Worm (Caenorhabditis elegans) whole organism, L1 larva: ENCODE results near the gene nspg-10.

Experiments used
- F16B12.6 ChIP-seq: fragments of 150-350 bp; optimal IDR thresholded peaks from 2 replicates; lab custom pipeline; 2014; ENCODE audit warnings: missing biosample characterization, missing genetic modification characterization
- Y116A8C.19 ChIP-seq: sonication (generic microtip); optimal IDR thresholded peaks from 2 replicates; lab custom pipeline; 2016; ENCODE audit warnings: missing compliant biosample characterization, missing genetic modification characterization, borderline replicate concordance
- ama-1 ChIP-seq: fragments of 150-350 bp; optimal IDR thresholded peaks from 2 replicates; lab custom pipeline; 2014
- ceh-82 ChIP-seq, 3 experiments: fragments of 150-350 bp in 1 of 3; sonication (generic microtip) in 2 of 3; optimal IDR thresholded peaks; 2 replicates each; lab custom pipeline; 2014 to 2017; ENCODE audit warnings: missing biosample characterization in 3 of 3, missing genetic modification characterization in 3 of 3
- ceh-88 ChIP-seq: fragments of 200-800 bp; sonication (Bioruptor generic); IDR thresholded peaks from 2 replicates; pipeline ENCODE4 v1.3.6; 2022; ENCODE audit warnings: missing genetic modification characterization, missing compliant biosample characterization
- dsc-1 ChIP-seq: sonication (generic microtip); optimal IDR thresholded peaks from 2 replicates; lab custom pipeline; 2016; ENCODE audit warnings: mild to moderate bottlenecking, missing genetic modification characterization, missing compliant biosample characterization
- efl-1 ChIP-seq, 4 experiments: fragments of 150-350 bp; optimal IDR thresholded peaks in 3 of 4; peaks in 1 of 4; 1 replicate in 1 of 4; 2 replicates in 3 of 4; lab custom pipeline; 2014; ENCODE audit warnings: missing biosample characterization in 2 of 4, missing genetic modification characterization in 2 of 4, missing genetic modification reagents in 2 of 4
- efl-3 ChIP-seq: fragments of 200-800 bp; sonication (Bioruptor generic); optimal IDR thresholded peaks from 2 replicates; lab custom pipeline; 2018; ENCODE audit warnings: mild to moderate bottlenecking, missing genetic modification characterization, missing compliant biosample characterization
- egl-13 ChIP-seq: sonication (generic microtip); optimal IDR thresholded peaks from 2 replicates; lab custom pipeline; 2016; ENCODE audit warnings: missing genotype, missing genetic modification reagents, missing genetic modification characterization, missing compliant biosample characterization
- egl-27 ChIP-seq, 2 experiments: fragments of 150-350 bp in 1 of 2; sonication (generic microtip); optimal IDR thresholded peaks; 3 replicates each; lab custom pipeline; 2017 to 2018; ENCODE audit warnings: missing biosample characterization in 2 of 2, missing genetic modification characterization in 2 of 2, missing genetic modification reagents in 2 of 2
- elt-2 ChIP-seq: sonication (generic microtip); optimal IDR thresholded peaks from 2 replicates; lab custom pipeline; 2016; ENCODE audit warnings: missing genetic modification characterization, mild to moderate bottlenecking, inconsistent platforms, missing compliant biosample characterization, missing genetic modification reagents
- elt-3 ChIP-seq, 6 experiments: fragments of 150-350 bp in 1 of 6; sonication (generic microtip); optimal IDR thresholded peaks; 2 replicates each; lab custom pipeline; 2017 to 2018; ENCODE audit warnings: missing biosample characterization in 6 of 6, missing genetic modification characterization in 6 of 6, inconsistent platforms in 1 of 6
- ets-5 ChIP-seq: fragments of 200-800 bp; sonication (Bioruptor generic); IDR thresholded peaks from 2 replicates; pipeline ENCODE4 v1.3.6; 2022; ENCODE audit warnings: missing genetic modification characterization, missing compliant biosample characterization
- fkh-4 ChIP-seq: sonication (generic microtip); optimal IDR thresholded peaks from 2 replicates; lab custom pipeline; 2016; ENCODE audit warnings: missing compliant biosample characterization, missing genetic modification characterization, borderline replicate concordance
- fos-1 ChIP-seq: fragments of 150-350 bp; optimal IDR thresholded peaks from 2 replicates; lab custom pipeline; 2014; ENCODE audit warnings: missing biosample characterization, missing genetic modification characterization
- grh-1 ChIP-seq: fragments of 200-800 bp; sonication (Bioruptor generic); IDR thresholded peaks from 2 replicates; pipeline ENCODE4 v1.3.6; 2022; ENCODE audit warnings: missing genetic modification reagents, missing genetic modification characterization, missing compliant biosample characterization
- hlh-17 ChIP-seq: fragments of 200-800 bp; sonication (Bioruptor generic); optimal IDR thresholded peaks from 2 replicates; lab custom pipeline; 2018; ENCODE audit warnings: missing genetic modification characterization, mild to moderate bottlenecking, missing compliant biosample characterization, moderate library complexity, borderline replicate concordance
- hpl-2 ChIP-seq: fragments of 150-350 bp; optimal IDR thresholded peaks from 2 replicates; lab custom pipeline; 2014; ENCODE audit warnings: missing biosample characterization, missing genetic modification reagents, missing genetic modification characterization
- jun-1 ChIP-seq: fragments of 150-350 bp; optimal IDR thresholded peaks from 2 replicates; lab custom pipeline; 2014; ENCODE audit warnings: missing biosample characterization, missing genetic modification reagents, missing genetic modification characterization
- lin-13 ChIP-seq: fragments of 150-350 bp; optimal IDR thresholded peaks from 2 replicates; lab custom pipeline; 2014; ENCODE audit warnings: missing biosample characterization, missing genetic modification reagents, missing genetic modification characterization
- lin-14 ChIP-seq: fragments of 200-800 bp; sonication (Bioruptor generic); optimal IDR thresholded peaks from 2 replicates; lab custom pipeline; 2018; ENCODE audit warnings: mild to moderate bottlenecking, missing genetic modification characterization, moderate library complexity, missing compliant biosample characterization
- lir-3 ChIP-seq: sonication (generic microtip); optimal IDR thresholded peaks from 2 replicates; lab custom pipeline; 2016; ENCODE audit warnings: mild to moderate bottlenecking, missing genetic modification characterization, moderate library complexity, missing compliant biosample characterization; ENCODE audit not compliant: poor library complexity
- mef-2 ChIP-seq: fragments of 150-350 bp; optimal IDR thresholded peaks from 2 replicates; lab custom pipeline; 2014; ENCODE audit warnings: missing biosample characterization, missing genetic modification characterization
- mep-1 ChIP-seq: fragments of 150-350 bp; optimal IDR thresholded peaks from 2 replicates; lab custom pipeline; 2014; ENCODE audit warnings: missing biosample characterization, missing genetic modification characterization
- nhr-12 ChIP-seq: sonication (generic microtip); optimal IDR thresholded peaks from 2 replicates; lab custom pipeline; 2017; ENCODE audit warnings: missing biosample characterization, missing genetic modification characterization
- nhr-20 ChIP-seq: sonication (generic microtip); optimal IDR thresholded peaks from 2 replicates; lab custom pipeline; 2016; ENCODE audit warnings: mild to moderate bottlenecking, missing genetic modification characterization, missing compliant biosample characterization
- nhr-28 ChIP-seq: fragments of 150-350 bp; optimal IDR thresholded peaks from 2 replicates; lab custom pipeline; 2014; ENCODE audit warnings: missing biosample characterization, missing genetic modification characterization
- nhr-76 ChIP-seq: sonication (generic microtip); optimal IDR thresholded peaks from 2 replicates; lab custom pipeline; 2017; ENCODE audit warnings: missing biosample characterization, missing genetic modification characterization
- nhr-84 ChIP-seq: sonication (generic microtip); optimal IDR thresholded peaks from 2 replicates; lab custom pipeline; 2017; ENCODE audit warnings: missing biosample characterization, missing genetic modification characterization
- pqm-1 ChIP-seq: sonication (generic microtip); optimal IDR thresholded peaks from 3 replicates; lab custom pipeline; 2017; ENCODE audit warnings: missing biosample characterization, missing genetic modification characterization
- rnt-1 ChIP-seq: sonication (generic microtip); optimal IDR thresholded peaks from 2 replicates; lab custom pipeline; 2016; ENCODE audit warnings: mild to moderate bottlenecking, missing genetic modification characterization, moderate library complexity, missing compliant biosample characterization
- skn-1 ChIP-seq: fragments of 150-350 bp; optimal IDR thresholded peaks from 2 replicates; lab custom pipeline; 2014; ENCODE audit warnings: missing biosample characterization, missing genetic modification characterization
- snpc-4 ChIP-seq: fragments of 150-350 bp; optimal IDR thresholded peaks from 2 replicates; lab custom pipeline; 2014; ENCODE audit warnings: missing biosample characterization, missing genetic modification characterization
- sox-4 ChIP-seq: sonication (generic microtip); optimal IDR thresholded peaks from 2 replicates; lab custom pipeline; 2016; ENCODE audit warnings: missing genetic modification characterization, missing compliant biosample characterization
- sptf-1 ChIP-seq: fragments of 150-350 bp; optimal IDR thresholded peaks from 2 replicates; lab custom pipeline; 2014; ENCODE audit warnings: missing biosample characterization, missing genetic modification characterization
- sup-37 ChIP-seq: fragments of 200-800 bp; sonication (Bioruptor generic); optimal IDR thresholded peaks from 2 replicates; lab custom pipeline; 2018; ENCODE audit warnings: mild to moderate bottlenecking, missing genetic modification characterization, missing compliant biosample characterization
- tbx-2 ChIP-seq: sonication (generic microtip); optimal IDR thresholded peaks from 2 replicates; lab custom pipeline; 2016; ENCODE audit warnings: missing genetic modification characterization, missing compliant biosample characterization
- unc-130 ChIP-seq: fragments of 150-350 bp; optimal IDR thresholded peaks from 2 replicates; lab custom pipeline; 2017; ENCODE audit warnings: missing biosample characterization, missing genetic modification characterization, inconsistent platforms
- vab-15 ChIP-seq: sonication (generic microtip); optimal IDR thresholded peaks from 2 replicates; lab custom pipeline; 2017; ENCODE audit warnings: missing genotype, mild to moderate bottlenecking, missing genetic modification characterization, missing compliant biosample characterization
- xbp-1 ChIP-seq: sonication (generic microtip); optimal IDR thresholded peaks from 2 replicates; lab custom pipeline; 2016; ENCODE audit warnings: missing genetic modification characterization, missing compliant biosample characterization
- zip-4 ChIP-seq: fragments of 200-800 bp; sonication (Bioruptor generic); optimal IDR thresholded peaks from 2 replicates; lab custom pipeline; 2018; ENCODE audit warnings: mild to moderate bottlenecking, missing genetic modification characterization, moderate library complexity, missing compliant biosample characterization
- ztf-11 ChIP-seq, 2 experiments: sonication (generic microtip); optimal IDR thresholded peaks; 2 replicates each; lab custom pipeline; 2016 to 2017; ENCODE audit warnings: missing genetic modification characterization in 2 of 2, missing biosample characterization in 1 of 2, missing compliant biosample characterization in 1 of 2

Gene nspg-10

DNA sequence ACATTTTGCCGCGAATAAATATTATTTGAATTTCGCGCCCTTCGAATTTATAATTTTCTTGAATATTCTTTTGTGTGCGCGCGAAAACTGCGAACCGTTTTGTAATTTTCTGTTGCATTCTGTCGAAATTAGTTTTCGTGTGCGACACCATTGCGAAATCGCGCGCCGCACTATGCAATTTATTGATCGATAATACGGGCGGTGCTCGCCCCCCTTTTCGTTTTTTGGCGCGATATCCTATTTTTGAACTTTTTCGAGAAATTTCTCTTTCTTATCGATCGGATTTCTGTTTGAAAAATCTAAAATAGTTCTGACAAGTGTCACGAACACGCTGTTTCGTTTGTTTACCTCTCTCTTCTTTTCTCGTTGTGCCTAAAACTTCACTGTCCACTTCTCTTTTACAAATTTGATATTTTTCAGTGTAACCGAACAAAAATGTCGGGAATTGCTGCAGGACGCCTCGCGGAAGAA, 45.1 kb downstream of the nspg-10 start, which contains the start of gene ubc-9 (continued):
- peak; percentile 47 for TF ChIP-seq snpc-4 (tag; lab: Kevin White, UChicago)
- TF ChIP-seq lir-3 (tag; lab: Kevin White, UChicago), result peak; percentile 39
- no peak for TF ChIP-seq jun-1 (tag; lab: Kevin White, UChicago)
- TF ChIP-seq efl-3 (GFP tag; lab: Kevin White, UChicago), result no peak
- TF ChIP-seq sptf-1 (tag; lab: Kevin White, UChicago), result no peak
- TF ChIP-seq pqm-1 (tag; lab: Kevin White, UChicago), result no peak
- TF ChIP-seq ets-5 (GFP tag; lab: Robert Waterston, UW), result no peak
- TF ChIP-seq fkh-4 (tag; lab: Kevin White, UChicago), result no peak
- TF ChIP-seq elt-2 (tag; lab: Kevin White, UChicago), result peak; percentile 31
- no peak for TF ChIP-seq mef-2 (tag; lab: Kevin White, UChicago)
- TF ChIP-seq rnt-1 (tag; lab: Kevin White, UChicago), result peak; percentile 62
- peak; percentile 83 for TF ChIP-seq lin-14 (GFP tag; lab: Kevin White, UChicago)
- TF ChIP-seq egl-13 (tag; lab: Kevin White, UChicago), result peak; percentile 54
- TF ChIP-seq vab-15, result peak; percentile 0
- peak; percentile 71 to 72 for TF ChIP-seq efl-1 (optimal IDR thresholded peaks at IDR 0.05; lab: Kevin White, UChicago)
- TF ChIP-seq efl-1 (GFP tag; optimal IDR thresholded peaks at IDR 0.05 in 1 of 2; lab: Kevin White, UChicago), result peak; percentile 64 to 96
- TF ChIP-seq hpl-2 (GFP tag; lab: Kevin White, UChicago), result no peak
- TF ChIP-seq, all 84 proteins: peak for 46

DNA sequence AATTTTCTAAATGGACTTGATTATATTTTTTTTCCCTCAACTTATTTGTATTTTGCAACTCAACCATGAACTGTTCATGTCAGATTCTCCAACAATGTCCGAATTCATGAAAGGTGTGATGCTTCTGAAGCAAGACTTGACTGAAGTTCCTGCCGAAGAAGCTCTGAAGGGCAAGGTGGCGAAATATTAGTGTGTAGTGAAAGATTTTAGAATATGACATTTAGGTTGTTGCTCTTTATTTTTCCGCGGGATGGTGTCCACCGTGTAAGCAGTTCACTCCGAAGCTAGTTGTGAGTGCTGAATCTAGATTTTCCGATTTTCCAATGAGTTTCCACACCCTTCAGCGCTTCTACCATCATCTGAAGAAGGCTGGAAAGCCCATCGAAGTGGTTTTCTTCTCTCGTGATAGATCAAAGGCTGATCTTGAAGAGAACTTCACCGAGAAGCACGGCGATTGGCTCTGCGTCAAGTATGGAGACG, 46.8 kb downstream of the nspg-10 start, which contains the start of gene F29B9.5:
Gene F29B9.5, plus strand, starts transcription at position 51 of the 480 bp plus-strand sequence.
- no peak for TF ChIP-seq sup-37 (GFP tag; lab: Kevin White, UChicago)
- peak; percentile 18 for TF ChIP-seq rnt-1 (tag; lab: Kevin White, UChicago)
- peak; percentile 61 for TF ChIP-seq ama-1 (lab: Kevin White, UChicago)

ce11 chrIV:4652962-4653361, 47.4 kb downstream of the nspg-10 start, which contains the start of gene psr-1:
TSS of gene psr-1 (plus strand) at chrIV:4653262.
- no peak for TF ChIP-seq nhr-84 (tag; lab: Kevin White, UChicago)
- TF ChIP-seq elt-3 (tag; optimal IDR thresholded peaks at IDR 0.05; lab: Kevin White, UChicago), result no peak
- TF ChIP-seq grh-1 (GFP tag; lab: Robert Waterston, UW), result no peak
- no peak for TF ChIP-seq nhr-28 (tag; lab: Kevin White, UChicago)
- no peak for TF ChIP-seq sox-4 (tag; lab: Kevin White, UChicago)
- no peak for TF ChIP-seq efl-3 (GFP tag; lab: Kevin White, UChicago)
- no peak for TF ChIP-seq snpc-4 (tag; lab: Kevin White, UChicago)
- no peak for TF ChIP-seq skn-1 (tag; lab: Kevin White, UChicago)
- no peak for TF ChIP-seq Y116A8C.19 (tag; lab: Kevin White, UChicago)
- no peak for TF ChIP-seq dsc-1 (tag; lab: Kevin White, UChicago)
- TF ChIP-seq nhr-20 (tag; lab: Kevin White, UChicago), result no peak
- TF ChIP-seq zip-4 (GFP tag; lab: Kevin White, UChicago), result no peak
- TF ChIP-seq unc-130 (tag; lab: Kevin White, UChicago), result no peak
- TF ChIP-seq F16B12.6 (tag; lab: Kevin White, UChicago), result no peak
- no peak for TF ChIP-seq ceh-82 (tag; optimal IDR thresholded peaks at IDR 0.05; lab: Kevin White, UChicago)
- no peak for TF ChIP-seq efl-1 (optimal IDR thresholded peaks at IDR 0.05; lab: Kevin White, UChicago)
- TF ChIP-seq efl-1 (GFP tag; optimal IDR thresholded peaks at IDR 0.05 in 1 of 2; lab: Kevin White, UChicago), result no peak

DNA sequence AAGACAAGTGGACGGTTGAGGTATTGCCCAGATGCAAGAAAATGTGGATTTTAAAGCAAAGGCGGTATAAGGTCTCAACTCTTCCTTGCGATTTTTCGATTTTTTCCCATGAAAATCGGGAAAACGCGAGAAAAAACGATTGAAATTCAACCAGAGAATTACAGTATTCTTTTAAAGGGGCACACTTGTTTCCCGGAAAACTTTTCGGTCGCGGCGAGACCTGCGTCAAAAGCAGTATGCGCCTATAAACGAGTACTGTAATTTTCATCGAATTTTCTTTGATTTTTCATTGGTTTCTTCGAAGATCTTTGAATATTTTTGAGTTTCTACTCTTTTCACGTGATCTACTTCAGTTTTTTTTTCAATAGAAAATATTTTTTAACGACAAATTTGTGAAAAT, 48.1 kb downstream of the nspg-10 start:
- TF ChIP-seq elt-3 (tag; optimal IDR thresholded peaks at IDR 0.05; lab: Kevin White, UChicago) (no peak), fos-1 (tag; lab: Kevin White, UChicago) (no peak), nhr-76 (tag; lab: Kevin White, UChicago) (no peak), nhr-12 (tag; lab: Kevin White, UChicago) (no peak), ceh-88 (GFP tag; lab: Robert Waterston, UW) (no peak), egl-27 (tag; optimal IDR thresholded peaks at IDR 0.05; lab: Kevin White, UChicago) (no peak), efl-3 (GFP tag; lab: Kevin White, UChicago) (no peak), mep-1 (tag; lab: Kevin White, UChicago) (no peak), fkh-4 (tag; lab: Kevin White, UChicago) (no peak), egl-13 (tag; lab: Kevin White, UChicago) (no peak), ztf-11 (tag; optimal IDR thresholded peaks at IDR 0.05; lab: Kevin White, UChicago) (no peak), ceh-82 (tag; optimal IDR thresholded peaks at IDR 0.05; lab: Kevin White, UChicago) (no peak), skn-1 (tag; lab: Kevin White, UChicago) (no peak), lin-13 (no peak), lir-3 (tag; lab: Kevin White, UChicago) (no peak), tbx-2 (tag; lab: Kevin White, UChicago) (no peak), hlh-17 (GFP tag; lab: Kevin White, UChicago) (no peak), xbp-1 (tag; lab: Kevin White, UChicago) (no peak), sup-37 (GFP tag; lab: Kevin White, UChicago) (no peak), nhr-20 (tag; lab: Kevin White, UChicago) (no peak)
